Fruit fly (Drosophila melanogaster) whole organism, embryonic: ENCODE results near the gene ClC-a.

ENCODE experiments used
- CG14860 ChIP-seq: fragments of 200-800 bp; sonication (Bioruptor generic); IDR thresholded peaks from 3 replicates; pipeline ENCODE4 v1.3.6; 2022; ENCODE audit warnings: missing biosample characterization, missing genetic modification characterization; ENCODE audit not compliant: partially characterized antibody
- CG1603 ChIP-seq: fragments of 200-800 bp; sonication (Bioruptor generic); optimal IDR thresholded peaks from 2 replicates; lab custom pipeline; 2019; ENCODE audit warnings: missing biosample characterization, mild to moderate bottlenecking, missing genetic modification characterization, moderate library complexity
- CG16813 ChIP-seq: fragments of 200-800 bp; sonication (Bioruptor generic); IDR thresholded peaks from 3 replicates; pipeline ENCODE4 v1.3.6; 2022; ENCODE audit warnings: missing biosample characterization, missing genetic modification characterization; ENCODE audit not compliant: partially characterized antibody
- CG17829 ChIP-seq: fragments of 200-800 bp; optimal IDR thresholded peaks from 2 replicates; lab custom pipeline; 2019; ENCODE audit warnings: missing biosample characterization, mild to moderate bottlenecking, missing genetic modification characterization, moderate library complexity
- CG18262 ChIP-seq: fragments of 200-800 bp; optimal IDR thresholded peaks from 3 replicates; lab custom pipeline; 2019; ENCODE audit warnings: missing biosample characterization, mild to moderate bottlenecking, missing genetic modification characterization, moderate library complexity
- CG18619 ChIP-seq: fragments of 200-800 bp; sonication (Bioruptor generic); optimal IDR thresholded peaks from 3 replicates; lab custom pipeline; 2017; ENCODE audit warnings: missing biosample characterization, mild to moderate bottlenecking, missing genetic modification characterization
- CG31224 ChIP-seq: fragments of 200-800 bp; sonication (Bioruptor generic); IDR thresholded peaks from 2 replicates; pipeline ENCODE4 v1.3.6; 2022; ENCODE audit warnings: missing biosample characterization, missing genetic modification characterization
- CG33557 ChIP-seq: fragments of 200-800 bp; sonication (Bioruptor generic); optimal IDR thresholded peaks from 2 replicates; lab custom pipeline; 2019; ENCODE audit warnings: missing biosample characterization, mild to moderate bottlenecking, missing genetic modification characterization, moderate library complexity
- CG3847 ChIP-seq: fragments of 200-800 bp; sonication (Bioruptor generic); IDR thresholded peaks from 2 replicates; pipeline ENCODE4 v1.3.6; 2022; ENCODE audit warnings: missing biosample characterization, missing genetic modification characterization
- CG4360 ChIP-seq: fragments of 200-800 bp; sonication (Bioruptor generic); IDR thresholded peaks from 2 replicates; pipeline ENCODE4 v1.3.6; 2022; ENCODE audit warnings: missing biosample characterization, missing genetic modification characterization
- CG4617 ChIP-seq: fragments of 200-800 bp; sonication (Bioruptor generic); optimal IDR thresholded peaks from 3 replicates; lab custom pipeline; 2016; ENCODE audit warnings: missing biosample characterization, missing genetic modification characterization, borderline replicate concordance
- CG5953 ChIP-seq: fragments of 200-800 bp; sonication (Bioruptor generic); IDR thresholded peaks from 2 replicates; pipeline ENCODE4 v1.3.6; 2022; ENCODE audit warnings: missing biosample characterization, missing genetic modification characterization
- CG6254 ChIP-seq: fragments of 200-800 bp; sonication (Bioruptor generic); optimal IDR thresholded peaks from 3 replicates; lab custom pipeline; 2017; ENCODE audit warnings: mild to moderate bottlenecking, missing biosample characterization, missing genetic modification reagents, missing genetic modification characterization
- CG7271 ChIP-seq: fragments of 200-800 bp; sonication (Bioruptor generic); optimal IDR thresholded peaks from 2 replicates; lab custom pipeline; 2018; ENCODE audit warnings: missing biosample characterization, mild to moderate bottlenecking, missing genetic modification characterization, moderate library complexity
- CG7786 ChIP-seq: fragments of 200-800 bp; sonication (Bioruptor generic); optimal IDR thresholded peaks from 2 replicates; lab custom pipeline; 2016; ENCODE audit warnings: missing biosample characterization, missing genetic modification characterization
- CG8290 ChIP-seq, 3 experiments: fragments of 200-800 bp; sonication (Bioruptor generic); optimal IDR thresholded peaks; 2 replicates each; lab custom pipeline; 2016 to 2019; ENCODE audit warnings: missing biosample characterization in 3 of 3, missing genetic modification characterization in 3 of 3, mild to moderate bottlenecking in 2 of 3, moderate library complexity in 1 of 3
- CG8478 ChIP-seq: fragments of >200 bp; optimal IDR thresholded peaks from 2 replicates; lab custom pipeline; 2018
- CG8924 ChIP-seq: fragments of 200-800 bp; optimal IDR thresholded peaks from 3 replicates; lab custom pipeline; 2019; ENCODE audit warnings: missing biosample characterization, mild to moderate bottlenecking, missing genetic modification characterization, moderate library complexity
- D ChIP-seq, 2 experiments: fragments of 200-800 bp in 1 of 2; fragments of >200 bp in 1 of 2; sonication (Bioruptor generic) in 1 of 2; optimal IDR thresholded peaks; 2 replicates in 1 of 2; 3 replicates in 1 of 2; lab custom pipeline; 2017; ENCODE audit warnings: mild to moderate bottlenecking in 1 of 2, missing biosample characterization in 1 of 2, missing genetic modification characterization in 1 of 2, missing genetic modification reagents in 1 of 2
- Dll ChIP-seq: fragments of 200-800 bp; sonication (Bioruptor generic); IDR thresholded peaks from 4 replicates; pipeline ENCODE4 v1.3.6; 2022; ENCODE audit warnings: missing biosample characterization, missing genetic modification characterization; ENCODE audit not compliant: partially characterized antibody
- Hr51 ChIP-seq, 2 experiments: fragments of 200-800 bp; sonication (Bioruptor generic); optimal IDR thresholded peaks; 2 replicates in 1 of 2; 3 replicates in 1 of 2; lab custom pipeline; 2016 to 2018; ENCODE audit warnings: missing biosample characterization in 2 of 2, missing genetic modification characterization in 2 of 2, mild to moderate bottlenecking in 1 of 2, moderate library complexity in 1 of 2
- Jarid2 ChIP-seq: fragments of 200-800 bp; sonication (Bioruptor generic); optimal IDR thresholded peaks from 3 replicates; lab custom pipeline; 2017; ENCODE audit warnings: mild to moderate bottlenecking, missing biosample characterization, missing genetic modification reagents, missing genetic modification characterization
- MBD-R2 ChIP-seq: fragments of 200-800 bp; sonication (Bioruptor generic); IDR thresholded peaks from 2 replicates; pipeline ENCODE4 v1.3.6; 2022; ENCODE audit warnings: missing biosample characterization, missing genetic modification characterization
- Rfx ChIP-seq: fragments of 200-800 bp; sonication (Bioruptor generic); IDR thresholded peaks from 2 replicates; pipeline ENCODE4 v1.3.6; 2022; ENCODE audit warnings: missing biosample characterization, missing genetic modification characterization
- Tbp ChIP-seq: fragments of >200 bp; optimal IDR thresholded peaks from 2 replicates; lab custom pipeline; 2018; ENCODE audit warnings: missing biosample characterization, missing genetic modification characterization
- ara ChIP-seq: fragments of 200-800 bp; sonication (Bioruptor generic); IDR thresholded peaks from 2 replicates; pipeline ENCODE4 v1.3.6; 2022; ENCODE audit warnings: missing biosample characterization, missing genetic modification characterization
- bab2 ChIP-seq: fragments of 200-800 bp; sonication (Bioruptor generic); optimal IDR thresholded peaks from 2 replicates; lab custom pipeline; 2016; ENCODE audit warnings: missing biosample characterization, missing genetic modification characterization
- bsh ChIP-seq, 2 experiments: fragments of 200-800 bp; sonication (Bioruptor generic); optimal IDR thresholded peaks; 2 replicates each; lab custom pipeline; 2017 to 2018; ENCODE audit warnings: mild to moderate bottlenecking in 2 of 2, missing biosample characterization in 2 of 2, missing genetic modification characterization in 2 of 2, moderate library complexity in 1 of 2
- btn ChIP-seq: fragments of 200-800 bp; sonication (Bioruptor generic); optimal IDR thresholded peaks from 2 replicates; lab custom pipeline; 2016; ENCODE audit warnings: missing biosample characterization, missing genetic modification characterization
- chm ChIP-seq: fragments of 200-800 bp; sonication (Bioruptor generic); IDR thresholded peaks from 2 replicates; pipeline ENCODE4 v1.3.6; 2022; ENCODE audit warnings: missing biosample characterization, missing genetic modification characterization
- crol ChIP-seq: fragments of 200-800 bp; sonication (Bioruptor generic); IDR thresholded peaks from 2 replicates; pipeline ENCODE4 v1.3.6; 2022; ENCODE audit warnings: missing biosample characterization, missing genetic modification characterization
- gsb-n ChIP-seq: fragments of 200-800 bp; sonication (Bioruptor generic); optimal IDR thresholded peaks from 3 replicates; lab custom pipeline; 2018; ENCODE audit warnings: missing biosample characterization, mild to moderate bottlenecking, missing genetic modification characterization
- her ChIP-seq: fragments of 200-800 bp; sonication (Bioruptor generic); optimal IDR thresholded peaks from 2 replicates; lab custom pipeline; 2016; ENCODE audit warnings: missing biosample characterization, missing genetic modification characterization
- inv ChIP-seq: fragments of 200-800 bp; sonication (Bioruptor generic); IDR thresholded peaks from 2 replicates; pipeline ENCODE4 v1.3.6; 2022; ENCODE audit warnings: missing biosample characterization, missing genetic modification characterization; ENCODE audit not compliant: partially characterized antibody
- kah ChIP-seq: fragments of 200-800 bp; sonication (Bioruptor generic); optimal IDR thresholded peaks from 2 replicates; lab custom pipeline; 2018; ENCODE audit warnings: missing biosample characterization, mild to moderate bottlenecking, missing genetic modification characterization
- ken ChIP-seq: fragments of 200-800 bp; sonication (Bioruptor generic); IDR thresholded peaks from 3 replicates; pipeline ENCODE4 v1.3.6; 2022; ENCODE audit warnings: missing biosample characterization, missing genetic modification characterization
- maf-S ChIP-seq: fragments of 200-800 bp; sonication (Bioruptor generic); optimal IDR thresholded peaks from 2 replicates; lab custom pipeline; 2016; ENCODE audit warnings: missing biosample characterization, missing genetic modification characterization
- org-1 ChIP-seq: fragments of 200-800 bp; sonication (Bioruptor generic); optimal IDR thresholded peaks from 2 replicates; lab custom pipeline; 2017; ENCODE audit warnings: missing biosample characterization, missing genetic modification characterization
- phol ChIP-seq: fragments of 200-800 bp; sonication (Bioruptor generic); optimal IDR thresholded peaks from 3 replicates; lab custom pipeline; 2018; ENCODE audit warnings: missing biosample characterization, mild to moderate bottlenecking, missing genetic modification characterization, moderate library complexity
- pros ChIP-seq: fragments of 200-800 bp; sonication (Bioruptor generic); optimal IDR thresholded peaks from 3 replicates; lab custom pipeline; 2019; ENCODE audit warnings: missing biosample characterization, mild to moderate bottlenecking, missing genetic modification characterization, moderate library complexity
- run ChIP-seq: fragments of 200-800 bp; sonication (Bioruptor generic); optimal IDR thresholded peaks from 3 replicates; lab custom pipeline; 2018; ENCODE audit warnings: missing biosample characterization, mild to moderate bottlenecking, missing genetic modification characterization
- slbo ChIP-seq: fragments of 200-800 bp; sonication (Bioruptor generic); IDR thresholded peaks from 2 replicates; pipeline ENCODE4 v1.3.6; 2022; ENCODE audit warnings: missing biosample characterization, missing genetic modification characterization
- slou ChIP-seq: fragments of 200-800 bp; sonication (Bioruptor generic); optimal IDR thresholded peaks from 3 replicates; lab custom pipeline; 2016; ENCODE audit warnings: missing biosample characterization, missing genetic modification characterization
- stwl ChIP-seq: fragments of 200-800 bp; sonication (Bioruptor generic); optimal IDR thresholded peaks from 3 replicates; lab custom pipeline; 2018; ENCODE audit warnings: missing biosample characterization, mild to moderate bottlenecking, missing genetic modification characterization, moderate library complexity
- trem ChIP-seq: fragments of 200-800 bp; optimal IDR thresholded peaks from 3 replicates; lab custom pipeline; 2019; ENCODE audit warnings: missing biosample characterization, mild to moderate bottlenecking, missing genetic modification characterization, moderate library complexity
- unc-4 ChIP-seq: fragments of 200-800 bp; sonication (Bioruptor generic); IDR thresholded peaks from 2 replicates; pipeline ENCODE4 v1.3.6; 2022; ENCODE audit warnings: missing biosample characterization, missing genetic modification characterization; ENCODE audit not compliant: partially characterized antibody
- vvl ChIP-seq: fragments of 200-800 bp; sonication (Bioruptor generic); IDR thresholded peaks from 2 replicates; pipeline ENCODE4 v1.3.6; 2022; ENCODE audit warnings: missing biosample characterization, missing genetic modification characterization
- yki ChIP-seq: fragments of >200 bp; optimal IDR thresholded peaks from 3 replicates; lab custom pipeline; 2018
- zfh1 ChIP-seq: fragments of 200-800 bp; sonication (Bioruptor generic); IDR thresholded peaks from 3 replicates; pipeline ENCODE4 v1.3.6; 2022; ENCODE audit warnings: missing biosample characterization, missing genetic modification characterization

Gene ClC-a

dm6 chr3R:11773325-11773998 lies 39.5 kb downstream of the ClC-a start (continued):
- TF ChIP-seq bsh (GFP tag; optimal IDR thresholded peaks at IDR 0.05; lab: Kevin White, UChicago), result peak in 1 of 2 experiments; percentile 13
- peak; percentile 80 for TF ChIP-seq CG33557 (GFP tag; lab: Kevin White, UChicago)
- no peak for TF ChIP-seq zfh1 (GFP tag; lab: Robert Waterston, UW)
- TF ChIP-seq pros (GFP tag; lab: Kevin White, UChicago), result peak; percentile 89
- TF ChIP-seq CG18262 (tag; lab: Kevin White, UChicago), result no peak
- TF ChIP-seq phol (tag; lab: Kevin White, UChicago), result no peak
- TF ChIP-seq bab2 (GFP tag; lab: Kevin White, UChicago), result no peak
- no peak for TF ChIP-seq CG4617 (GFP tag; lab: Kevin White, UChicago)
- no peak for TF ChIP-seq stwl (tag; lab: Kevin White, UChicago)
- TF ChIP-seq CG4360, result peak; percentile 90
- TF ChIP-seq Hr51 (GFP tag; optimal IDR thresholded peaks at IDR 0.05; lab: Kevin White, UChicago), result no peak
- peak; percentile 97 for TF ChIP-seq yki (lab: Kevin White, UChicago)
- no peak for TF ChIP-seq run
- TF ChIP-seq slbo (GFP tag; lab: Robert Waterston, UW), result no peak
- no peak for TF ChIP-seq vvl (GFP tag; lab: Robert Waterston, UW)
- TF ChIP-seq unc-4 (GFP tag; lab: Robert Waterston, UW), result 0 out of 2 replicates have a peak, but pooled peaks have one; percentile 31
- TF ChIP-seq maf-S (GFP tag; lab: Kevin White, UChicago), result no peak
- TF ChIP-seq CG14860 (GFP tag; lab: Robert Waterston, UW), result no peak
- TF ChIP-seq trem (tag; lab: Kevin White, UChicago), result peak; percentile 11
- no peak for TF ChIP-seq btn (GFP tag; lab: Kevin White, UChicago)
- TF ChIP-seq CG18619 (GFP tag; lab: Kevin White, UChicago), result no peak
- no peak for TF ChIP-seq CG7786 (GFP tag; lab: Kevin White, UChicago)
- no peak for TF ChIP-seq CG17829
- no peak for TF ChIP-seq MBD-R2 (GFP tag; lab: Robert Waterston, UW)
- TF ChIP-seq CG1603 (tag; lab: Kevin White, UChicago), result peak; percentile 9
- TF ChIP-seq Dll (GFP tag; lab: Robert Waterston, UW), result peak; percentile 51; the same call in 2 of the 4 replicates
- no peak for TF ChIP-seq ara
- no peak; the same call in 1 of the 2 replicates for TF ChIP-seq chm (GFP tag; lab: Robert Waterston, UW)
- peak; percentile 10 for TF ChIP-seq her (GFP tag; lab: Kevin White, UChicago)
- TF ChIP-seq slou (GFP tag; lab: Kevin White, UChicago), result no peak
- TF ChIP-seq CG8290 (GFP tag; optimal IDR thresholded peaks at IDR 0.05; lab: Kevin White, UChicago), result no peak
- TF ChIP-seq CG8290 (tag; optimal IDR thresholded peaks at IDR 0.05; lab: Kevin White, UChicago), result no peak
- peak; percentile 36; the same call in 1 of the 3 replicates for TF ChIP-seq CG16813 (GFP tag; lab: Robert Waterston, UW)
- TF ChIP-seq CG6254, result no peak
- TF ChIP-seq CG8478 (lab: Kevin White, UChicago), result peak; percentile 73
- TF ChIP-seq CG3847, result no peak
- TF ChIP-seq CG31224, result no peak
- TF ChIP-seq Jarid2 (GFP tag; lab: Kevin White, UChicago), result no peak
- no peak for TF ChIP-seq ken (GFP tag; lab: Robert Waterston, UW)
- peak; percentile 6; the same call in 1 of the 2 replicates for TF ChIP-seq Rfx (GFP tag; lab: Robert Waterston, UW)
- TF ChIP-seq inv (GFP tag; lab: Robert Waterston, UW), result no peak
- TF ChIP-seq kah (GFP tag; lab: Kevin White, UChicago), result no peak
- TF ChIP-seq CG8924, result no peak
- TF ChIP-seq CG5953, result no peak
- peak; percentile 68 for TF ChIP-seq Tbp (GFP tag; lab: Kevin White, UChicago)
- no peak for TF ChIP-seq org-1 (GFP tag; lab: Kevin White, UChicago)
- peak; percentile 70 for TF ChIP-seq crol
- TF ChIP-seq CG7271 (tag; lab: Kevin White, UChicago), result peak; percentile 44
- no peak for TF ChIP-seq gsb-n (tag; lab: Kevin White, UChicago)
- peak; percentile 70 for TF ChIP-seq D (optimal IDR thresholded peaks at IDR 0.05; lab: Kevin White, UChicago)
- TF ChIP-seq D (GFP tag; optimal IDR thresholded peaks at IDR 0.05; lab: Kevin White, UChicago), result no peak
